Fruit fly (Drosophila melanogaster): ENCODE measurements around the gene CG3698.

CG3698 gene

dm6 chr3L:20837040-20837830 lies 39.1 kb upstream of the CG3698 start, which contains the start of gene CG13255 (continued):
- no peak for TF ChIP-seq Side (GFP tag; optimal IDR thresholded peaks at IDR 0.05)
- no peak for TF ChIP-seq run (tag; optimal IDR thresholded peaks at IDR 0.05)
- peak in 1 of 2 experiments; percentile 56 for TF ChIP-seq Hr51 (GFP tag; optimal IDR thresholded peaks at IDR 0.05)
- no peak for TF ChIP-seq CG3726 (GFP tag; IDR thresholded peaks at IDR 0.05)
- no peak for TF ChIP-seq cas (GFP tag; IDR thresholded peaks at IDR 0.05)
- TF ChIP-seq H15 (GFP tag; IDR thresholded peaks at IDR 0.05), result peak; percentile 56; the same call in 1 of the 3 replicates
- TF ChIP-seq exex (tag; optimal IDR thresholded peaks at IDR 0.05), result peak; percentile 92
- TF ChIP-seq emc (GFP tag; optimal IDR thresholded peaks at IDR 0.05), result no peak
- TF ChIP-seq crp (GFP tag; optimal IDR thresholded peaks at IDR 0.05), result no peak
- TF ChIP-seq Adf1 (GFP tag; IDR thresholded peaks at IDR 0.05), result peak; percentile 10; the same call in 1 of the 2 replicates
- TF ChIP-seq CG11398 (GFP tag; optimal IDR thresholded peaks at IDR 0.05), result peak; percentile 26
- no peak for TF ChIP-seq TFAM (GFP tag; optimal IDR thresholded peaks at IDR 0.05)
- peak; percentile 48 for TF ChIP-seq CG10543 (GFP tag; optimal IDR thresholded peaks at IDR 0.05)
- no peak for TF ChIP-seq sisA (GFP tag; IDR thresholded peaks at IDR 0.05)
- no peak for TF ChIP-seq Tbp (GFP tag; optimal IDR thresholded peaks at IDR 0.05)
- no peak for TF ChIP-seq Nf-YB (GFP tag; optimal IDR thresholded peaks at IDR 0.05)
- TF ChIP-seq croc (GFP tag; conservative IDR thresholded peaks at IDR 0.05), result no peak
- no peak for TF ChIP-seq CG10565 (GFP tag; optimal IDR thresholded peaks at IDR 0.05)
- peak; percentile 29 for TF ChIP-seq CG12155 (GFP tag; optimal IDR thresholded peaks at IDR 0.05)
- peak; percentile 95 for TF ChIP-seq sug (tag; optimal IDR thresholded peaks at IDR 0.05)
- no peak for TF ChIP-seq B-H2 (GFP tag; optimal IDR thresholded peaks at IDR 0.05)
- TF ChIP-seq slp2 (GFP tag; optimal IDR thresholded peaks at IDR 0.05), result peak; percentile 14
- peak; percentile 24 for TF ChIP-seq Blimp-1 (GFP tag; optimal IDR thresholded peaks at IDR 0.05)
- no peak for TF ChIP-seq CG31365 (tag; optimal IDR thresholded peaks at IDR 0.05)
- no peak for TF ChIP-seq CG4360 (GFP tag; IDR thresholded peaks at IDR 0.05)
- peak; percentile 0 for TF ChIP-seq Ssrp (tag; optimal IDR thresholded peaks at IDR 0.05)
- no peak for TF ChIP-seq pita (GFP tag; optimal IDR thresholded peaks at IDR 0.05)
- TF ChIP-seq eyg (GFP tag; optimal IDR thresholded peaks at IDR 0.05), result no peak
- no peak for TF ChIP-seq CG15601 (tag; optimal IDR thresholded peaks at IDR 0.05)
- no peak for TF ChIP-seq H2.0 (GFP tag; IDR thresholded peaks at IDR 0.05)
- peak; percentile 50 for TF ChIP-seq CG4424 (GFP tag; optimal IDR thresholded peaks at IDR 0.05)
- no peak for TF ChIP-seq CG6683 (GFP tag; optimal IDR thresholded peaks at IDR 0.05)
- TF ChIP-seq CG12744 (GFP tag; optimal IDR thresholded peaks at IDR 0.05), result no peak
- TF ChIP-seq CG2712 (tag; optimal IDR thresholded peaks at IDR 0.05), result peak; percentile 3
- TF ChIP-seq Ravus (GFP tag; IDR thresholded peaks at IDR 0.05), result no peak
- no peak for TF ChIP-seq CG10462 (GFP tag; optimal IDR thresholded peaks at IDR 0.05)
- no peak for TF ChIP-seq Kr (GFP tag; optimal IDR thresholded peaks at IDR 0.05)
- TF ChIP-seq CG7357 (GFP tag; IDR thresholded peaks at IDR 0.05), result peak; percentile 37; the same call in 1 of the 3 replicates
- TF ChIP-seq fd102C (GFP tag; optimal IDR thresholded peaks at IDR 0.05), result no peak
- TF ChIP-seq ab (GFP tag; optimal IDR thresholded peaks at IDR 0.05), result no peak
- TF ChIP-seq B-H1 (GFP tag; IDR thresholded peaks at IDR 0.05), result no peak
- no peak for TF ChIP-seq kni (GFP tag; optimal IDR thresholded peaks at IDR 0.05)
- TF ChIP-seq CG11504 (tag; optimal IDR thresholded peaks at IDR 0.05), result peak; percentile 66
- no peak for TF ChIP-seq Optix (GFP tag; IDR thresholded peaks at IDR 0.05)
- peak; percentile 38 for TF ChIP-seq CG18619 (GFP tag; optimal IDR thresholded peaks at IDR 0.05)
- TF ChIP-seq CG9817 (tag; optimal IDR thresholded peaks at IDR 0.05), result peak; percentile 18
- TF ChIP-seq br (optimal IDR thresholded peaks at IDR 0.05), result no peak
- TF ChIP-seq Abd-B (GFP tag; optimal IDR thresholded peaks at IDR 0.05), result no peak
- peak; percentile 58 for TF ChIP-seq BtbVII (GFP tag; optimal IDR thresholded peaks at IDR 0.05)
- TF ChIP-seq CG4820 (GFP tag; optimal IDR thresholded peaks at IDR 0.05), result no peak

Data from whole organism, embryonic.